Fruit fly (Drosophila melanogaster): ENCODE measurements around the gene CG5909.
A peak's percentile ranks its signal among the peaks of the same experiment; 100 is the strongest.

Gene CG5909

dm6 chr3R:27208724-27209343 lies 47.9 kb downstream of the CG5909 start:
- TF ChIP-seq dmrt93B (GFP tag; optimal IDR thresholded peaks at IDR 0.05) (no peak), Hr83 (GFP tag; optimal IDR thresholded peaks at IDR 0.05; ENCODE audit: poor library complexity, severe bottlenecking) (peak; percentile 44), sv (GFP tag; optimal IDR thresholded peaks at IDR 0.05) (no peak)

- TF ChIP-seq HLH106 (tag; optimal IDR thresholded peaks at IDR 0.05), result no peak
- no peak for TF ChIP-seq woc (GFP tag; optimal IDR thresholded peaks at IDR 0.05)
- no peak for TF ChIP-seq Jra (GFP tag; optimal IDR thresholded peaks at IDR 0.05)
- no peak for TF ChIP-seq rgr (GFP tag; optimal IDR thresholded peaks at IDR 0.05)
- TF ChIP-seq pan (optimal IDR thresholded peaks at IDR 0.05), result no peak
- TF ChIP-seq usp (GFP tag; optimal IDR thresholded peaks at IDR 0.05), result no peak
- TF ChIP-seq Hr83 (GFP tag; optimal IDR thresholded peaks at IDR 0.05; ENCODE audit: poor library complexity, severe bottlenecking), result no peak
- no peak for TF ChIP-seq Dif (GFP tag; optimal IDR thresholded peaks at IDR 0.05; ENCODE audit: partially characterized antibody)
- TF ChIP-seq jim (GFP tag; optimal IDR thresholded peaks at IDR 0.05), result no peak
- no peak for TF ChIP-seq dmrt93B (GFP tag; optimal IDR thresholded peaks at IDR 0.05)
- no peak for TF ChIP-seq Hnf4 (GFP tag; optimal IDR thresholded peaks at IDR 0.05)
- TF ChIP-seq Abd-B (GFP tag; optimal IDR thresholded peaks at IDR 0.05), result no peak
- TF ChIP-seq CG9705 (GFP tag; optimal IDR thresholded peaks at IDR 0.05), result no peak
Observed at dm6 chr3R:27209561-27210275, 48.8 kb downstream of the CG5909 start.

All from whole organism, wandering third instar larva.